Fruit fly (Drosophila melanogaster) whole organism: ENCODE measurements around the gene CG6664.

Experiments
- CG8478 ChIP-seq: fragments of >200 bp; optimal IDR thresholded peaks from 2 replicates; lab custom pipeline; 2018; ENCODE audit warnings: inconsistent platforms
- Dll ChIP-seq: fragments of >200 bp; optimal IDR thresholded peaks from 2 replicates; lab custom pipeline; 2017
- EcR ChIP-seq, 2 experiments: fragments of >200 bp; optimal IDR thresholded peaks; 2 replicates each; lab custom pipeline; 2017; ENCODE audit warnings: missing biosample characterization in 2 of 2, missing genetic modification characterization in 2 of 2, missing genetic modification reagents in 2 of 2
- pan ChIP-seq: fragments of >200 bp; optimal IDR thresholded peaks from 2 replicates; lab custom pipeline; 2017
- psq ChIP-seq: fragments of >200 bp; optimal IDR thresholded peaks from 2 replicates; lab custom pipeline; 2017
- usp ChIP-seq: fragments of >200 bp; optimal IDR thresholded peaks from 2 replicates; lab custom pipeline; 2017; ENCODE audit warnings: missing biosample characterization, missing genetic modification characterization, mixed read lengths

The CG6664 gene

DNA sequence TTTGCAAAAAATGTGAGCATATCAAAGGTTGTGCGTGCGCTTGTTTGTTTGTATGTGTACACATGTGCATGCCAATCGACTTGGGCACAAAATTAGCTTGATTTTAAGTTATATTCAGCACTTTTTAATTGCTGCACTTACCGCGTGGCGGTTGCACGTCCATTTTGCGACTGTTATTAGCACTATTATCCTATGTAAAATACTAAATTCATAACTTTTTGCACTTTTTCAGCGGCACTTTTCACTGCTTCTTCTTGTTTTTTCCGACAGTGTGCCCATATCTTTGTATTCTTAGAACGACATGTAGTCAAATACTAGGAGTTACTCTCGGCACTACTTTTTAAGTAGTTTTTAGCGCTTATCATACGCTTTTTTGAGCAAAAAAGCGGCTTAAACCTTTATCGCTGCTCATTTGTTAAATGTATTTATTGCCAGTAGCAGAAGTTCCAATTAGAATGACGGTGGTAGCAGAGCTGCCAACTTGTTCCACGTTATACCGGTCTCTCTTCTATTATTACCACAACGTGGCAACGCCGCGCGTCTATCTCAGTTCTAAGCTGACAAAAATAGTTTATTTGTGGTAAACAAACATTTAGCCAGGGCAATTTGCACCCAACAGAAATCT, 26.4 kb upstream of the CG6664 start, which contains the start of the genes scaf6 and Papst2:
Gene scaf6, minus strand, starts transcription at position 278 of the 625 bp plus-strand sequence.
Gene Papst2, plus strand, starts transcription at position 501 of the 625 bp plus-strand sequence.
- TF ChIP-seq usp (no peak), Dll (no peak), EcR (GFP tag; optimal IDR thresholded peaks at IDR 0.05; lab: Kevin White, UChicago) (no peak), psq (lab: Kevin White, UChicago) (no peak), CG8478 (lab: Kevin White, UChicago) (no peak), pan (no peak)

DNA sequence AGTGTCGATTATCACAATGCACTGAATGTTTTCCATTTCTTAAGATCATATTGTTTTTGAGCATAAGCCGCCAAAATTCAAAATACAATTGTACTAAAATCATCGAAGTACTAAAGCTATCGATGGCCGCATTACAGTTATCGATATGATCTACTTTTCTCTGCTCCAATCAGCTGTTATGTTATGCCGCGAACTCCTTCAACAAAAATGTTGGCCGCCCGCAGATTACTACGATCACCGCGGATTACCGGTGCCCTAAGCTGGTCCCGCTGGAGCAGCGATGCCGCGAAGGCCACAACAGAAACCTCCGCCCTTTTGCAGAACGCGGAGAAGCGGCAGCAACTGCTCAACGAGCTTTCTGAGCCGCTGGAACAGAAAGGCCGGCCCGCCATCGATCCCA, 19.5 kb upstream of the CG6664 start, which contains the start of gene beg:
Gene beg, plus strand, starts transcription at position 177 of the 400 bp plus-strand sequence.
- TF ChIP-seq pan (no peak), Dll (no peak), CG8478 (lab: Kevin White, UChicago) (no peak), EcR (GFP tag; optimal IDR thresholded peaks at IDR 0.05; lab: Kevin White, UChicago) (no peak), usp (no peak), psq (lab: Kevin White, UChicago) (no peak)

DNA sequence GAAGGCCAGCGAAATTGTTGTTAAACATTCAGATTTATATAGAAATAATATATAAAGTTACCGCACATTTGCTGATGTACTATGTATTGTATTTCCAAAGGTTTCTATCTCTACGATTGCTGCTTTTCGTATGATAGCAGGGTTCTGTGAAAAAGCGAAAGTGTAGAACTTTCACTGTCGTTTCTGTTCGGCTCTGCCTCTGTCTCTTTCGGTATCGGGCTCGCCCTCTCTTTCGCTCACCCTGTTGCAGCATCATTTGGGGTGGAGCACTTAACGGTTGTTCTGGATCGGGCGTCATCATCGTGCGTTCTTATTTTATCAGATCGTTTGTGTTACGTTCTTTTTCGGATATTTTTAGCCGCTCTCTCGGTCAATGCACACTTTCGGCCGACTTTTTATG, 17.3 kb upstream of the CG6664 start:
- TF ChIP-seq EcR (GFP tag; optimal IDR thresholded peaks at IDR 0.05; lab: Kevin White, UChicago) (no peak), pan (no peak), usp (no peak), psq (lab: Kevin White, UChicago) (no peak)

DNA sequence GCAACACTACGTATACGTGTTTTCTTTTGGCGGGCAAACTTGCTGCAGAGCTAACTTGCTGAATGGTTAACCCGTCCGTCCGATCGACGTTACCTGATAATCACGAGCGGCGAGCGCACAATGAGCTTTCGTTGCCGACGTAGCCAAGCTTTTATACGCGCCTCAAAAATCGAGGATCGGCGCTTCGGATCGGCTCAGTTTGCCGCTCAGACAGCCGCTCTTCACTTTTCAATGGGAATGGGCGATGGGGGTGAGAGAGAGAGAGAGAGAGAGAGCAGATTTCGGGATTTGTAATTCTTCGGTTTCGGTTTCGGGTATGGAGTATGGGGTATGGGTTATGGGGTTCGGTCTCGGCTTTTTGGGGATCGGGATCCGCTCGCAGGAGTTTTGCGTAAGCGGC, 16.0 kb upstream of the CG6664 start, which contains the start of gene Ilp8:
Gene Ilp8, minus strand, starts transcription at position 110 of the 400 bp plus-strand sequence.
- TF ChIP-seq EcR (GFP tag; optimal IDR thresholded peaks at IDR 0.05; lab: Kevin White, UChicago), result no peak
- peak; percentile 63 for TF ChIP-seq Dll

DNA sequence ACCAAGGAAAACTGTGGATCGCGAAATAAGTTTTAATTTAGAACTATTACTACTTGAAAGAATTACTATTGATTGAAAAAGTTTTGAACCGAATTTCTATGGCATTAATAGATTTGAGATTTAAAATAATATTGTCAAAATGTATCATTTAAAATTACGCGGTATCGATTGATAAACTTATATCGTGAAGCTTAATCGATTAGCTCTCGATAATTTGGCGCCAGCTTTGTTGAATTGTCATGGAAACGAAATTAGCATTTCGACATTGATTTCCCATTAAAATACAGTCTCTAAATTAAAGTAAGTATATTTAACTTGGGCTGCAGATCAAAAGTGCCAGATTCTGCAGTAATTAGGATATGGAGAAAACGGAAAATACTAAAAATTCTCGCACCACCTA, 11.3 kb upstream of the CG6664 start, which contains the start of gene CG7730:
Gene CG7730, plus strand, starts transcription at position 206 of the 400 bp plus-strand sequence.
- TF ChIP-seq psq (lab: Kevin White, UChicago) (no peak), EcR (GFP tag; optimal IDR thresholded peaks at IDR 0.05; lab: Kevin White, UChicago) (no peak), CG8478 (lab: Kevin White, UChicago) (no peak), usp (no peak), Dll (no peak), pan (no peak)

DNA sequence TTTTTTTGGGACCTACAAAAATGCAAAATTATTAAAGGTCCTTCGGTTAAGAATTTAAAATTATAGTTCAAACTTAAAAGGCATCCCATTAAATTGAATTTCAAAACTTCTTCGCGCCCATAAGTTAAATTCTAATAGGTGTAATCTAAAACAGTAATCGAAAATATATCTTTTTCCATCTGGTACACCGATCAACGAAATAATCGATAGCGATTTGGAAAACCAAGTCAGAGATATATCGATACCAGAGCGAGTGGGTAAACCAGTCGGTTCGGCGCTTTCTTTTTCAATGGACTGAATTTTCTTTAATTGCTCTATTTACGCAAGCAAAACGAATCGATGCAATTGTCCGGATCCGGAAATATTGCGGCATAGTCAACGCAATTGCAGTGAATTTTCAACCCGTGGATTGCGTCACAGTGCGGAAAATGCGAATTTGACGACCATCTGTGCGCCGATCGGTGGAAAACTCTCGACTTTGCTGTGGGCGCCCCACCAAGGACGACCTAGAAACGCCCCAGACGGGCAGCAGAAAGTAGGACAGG, 8.2 kb upstream of the CG6664 start, which contains the start of gene Fit2:
Gene Fit2, plus strand, starts transcription at position 234 of the 545 bp plus-strand sequence.
- TF ChIP-seq pan (no peak), EcR (GFP tag; optimal IDR thresholded peaks at IDR 0.05; lab: Kevin White, UChicago) (no peak), CG8478 (lab: Kevin White, UChicago) (no peak), Dll (no peak), psq (lab: Kevin White, UChicago) (no peak), usp (no peak)

DNA sequence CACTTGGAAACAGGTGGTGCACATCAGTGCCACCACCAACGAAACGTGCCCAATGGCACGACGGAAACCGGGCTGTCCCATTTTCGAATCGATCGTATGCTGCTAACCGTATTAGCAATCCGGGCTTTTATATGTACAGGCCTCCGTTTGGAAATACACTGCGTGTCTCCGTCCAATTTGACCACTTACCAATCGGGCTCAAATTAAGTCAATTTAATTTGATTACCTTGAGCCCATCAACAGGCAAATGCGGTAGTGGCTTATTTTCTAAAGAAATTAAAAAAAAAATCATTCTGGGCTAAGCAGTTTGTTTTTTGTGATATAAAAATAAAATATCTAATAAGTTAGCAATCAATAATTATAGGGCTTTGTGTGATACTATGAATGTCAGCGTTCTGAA, 7.7 kb upstream of the CG6664 start, which contains the start of gene a10:
Gene a10, minus strand, starts transcription at position 101 of the 400 bp plus-strand sequence.
- TF ChIP-seq usp, result no peak
- no peak for TF ChIP-seq Dll
- TF ChIP-seq EcR (GFP tag; optimal IDR thresholded peaks at IDR 0.05; lab: Kevin White, UChicago), result no peak
- no peak for TF ChIP-seq CG8478 (lab: Kevin White, UChicago)
- no peak for TF ChIP-seq psq (lab: Kevin White, UChicago)
- TF ChIP-seq pan, result no peak

DNA sequence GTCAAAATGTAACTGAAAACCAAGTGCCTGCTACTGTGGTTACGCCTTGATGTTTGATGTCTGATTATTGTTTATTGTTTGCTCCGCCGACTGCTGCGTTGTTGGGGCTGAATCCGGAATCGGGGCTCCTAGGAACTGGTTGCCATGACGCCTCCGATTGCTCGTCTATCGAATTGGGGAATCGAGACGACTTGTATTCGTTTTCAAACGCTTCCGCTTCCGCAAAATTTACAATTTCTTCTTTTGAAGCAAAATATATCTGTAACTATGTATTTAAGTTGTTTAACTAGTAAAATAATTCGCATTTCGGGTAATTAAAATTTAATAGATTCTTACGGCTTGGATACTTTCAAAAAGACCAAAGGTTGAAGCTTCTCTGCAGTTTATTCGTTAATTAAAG, 6.8 kb upstream of the CG6664 start, which contains the start of gene CG6652:
Gene CG6652, minus strand, starts transcription at position 101 of the 400 bp plus-strand sequence.
- TF ChIP-seq pan, result no peak
- TF ChIP-seq psq (lab: Kevin White, UChicago), result no peak
- no peak for TF ChIP-seq usp
- no peak for TF ChIP-seq CG8478 (lab: Kevin White, UChicago)
- no peak for TF ChIP-seq Dll
- no peak for TF ChIP-seq EcR (GFP tag; optimal IDR thresholded peaks at IDR 0.05; lab: Kevin White, UChicago)

DNA sequence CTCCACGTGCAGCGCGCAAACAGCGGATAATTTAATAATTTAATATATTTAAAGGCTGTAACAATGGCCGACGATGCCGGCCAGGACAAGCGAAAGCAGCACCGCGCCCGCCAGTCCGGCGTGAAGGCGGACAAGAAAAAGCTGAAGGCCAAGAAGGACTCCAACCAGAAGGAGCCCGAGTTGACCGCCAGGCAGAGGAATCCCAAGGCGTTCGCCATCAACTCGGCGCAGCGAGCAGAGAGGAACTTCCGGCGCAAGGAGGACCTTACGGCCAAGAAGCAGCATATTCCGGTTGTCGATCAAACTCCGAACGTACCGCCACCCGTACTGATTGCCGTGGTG, 567 bp upstream of the CG6664 start:
- peak; percentile 24 for TF ChIP-seq Dll
- no peak for TF ChIP-seq usp

DNA sequence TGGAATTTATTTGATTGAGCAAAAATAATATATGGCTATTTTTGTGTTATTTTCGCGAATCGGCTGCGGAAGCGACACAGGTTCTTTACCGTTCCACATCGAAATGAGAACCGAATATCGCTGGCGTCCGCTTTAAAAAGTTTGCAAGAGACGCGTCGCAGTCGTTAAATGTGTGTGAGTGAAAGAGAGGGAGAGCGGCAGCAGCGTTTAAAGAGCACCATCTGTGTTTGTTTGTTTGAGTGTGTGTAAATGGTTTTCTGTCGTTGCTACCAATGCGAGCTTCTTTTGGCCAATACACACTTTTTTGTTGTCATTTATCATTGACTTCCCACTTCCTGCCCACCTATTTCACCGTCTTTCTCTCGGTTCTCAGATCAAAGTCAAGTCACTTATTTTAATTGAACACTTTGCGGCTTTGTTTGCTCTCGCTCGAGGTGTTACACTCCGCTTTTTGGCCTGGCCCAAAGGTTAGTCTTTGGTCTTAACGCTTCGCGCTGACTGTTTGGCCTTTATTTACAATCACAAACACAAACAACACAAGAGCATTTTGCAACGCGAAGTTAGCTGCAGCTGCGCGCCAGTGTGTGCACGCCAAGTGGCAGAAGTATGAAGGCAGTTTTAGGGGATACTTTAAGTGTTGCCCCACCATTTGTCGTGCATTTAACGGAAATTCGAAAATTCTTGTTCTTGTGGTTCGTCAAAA, 3.8 kb downstream of the CG6664 start, which contains the start of gene CG3764:
Gene CG3764, minus strand, starts transcription at position 549 of the 703 bp plus-strand sequence.
- TF ChIP-seq EcR (GFP tag; optimal IDR thresholded peaks at IDR 0.05; lab: Kevin White, UChicago), result no peak
- TF ChIP-seq Dll, result peak; percentile 74
- no peak for TF ChIP-seq CG8478 (lab: Kevin White, UChicago)
- no peak for TF ChIP-seq usp
- no peak for TF ChIP-seq psq (lab: Kevin White, UChicago)
- no peak for TF ChIP-seq pan

DNA sequence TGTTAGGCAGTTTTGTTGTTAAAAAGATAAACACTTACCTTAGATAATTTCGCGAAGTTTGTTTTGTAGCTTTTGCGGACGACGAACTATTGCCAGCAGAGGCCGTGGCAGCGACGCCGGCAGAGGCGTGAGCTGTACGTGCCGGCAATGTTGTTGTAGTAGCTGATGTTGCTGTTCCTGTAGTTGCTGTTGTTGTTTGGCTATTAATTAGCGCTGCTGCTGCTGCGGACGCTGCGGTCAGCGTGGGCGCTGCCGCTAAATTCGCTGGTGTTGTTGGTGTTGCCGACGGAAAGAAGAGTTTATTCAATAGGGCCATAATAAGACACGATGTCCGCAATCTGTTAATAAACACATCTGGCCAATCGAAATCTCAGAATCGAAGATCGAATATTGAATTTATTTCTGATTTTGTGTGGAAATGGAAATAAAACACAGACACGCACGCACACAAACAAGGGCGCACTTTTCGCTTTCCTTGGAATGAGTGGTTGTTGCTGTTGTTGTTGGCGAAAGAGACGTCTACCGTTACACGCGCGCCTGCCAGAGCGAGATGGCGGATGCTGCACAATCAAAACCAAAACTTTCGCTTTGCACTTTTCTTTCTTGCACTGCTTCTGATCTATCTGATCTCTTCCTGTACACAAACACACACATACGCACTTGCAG, 4.5 kb downstream of the CG6664 start:
- TF ChIP-seq Dll (no peak), CG8478 (lab: Kevin White, UChicago) (peak; percentile 43), psq (lab: Kevin White, UChicago) (no peak)
